Worm (Caenorhabditis elegans) whole organism, L1 larva: Measurements from ENCODE around the gene C16B8.4.

Source experiments
- aha-1 ChIP-seq: fragments of 150-350 bp; optimal IDR thresholded peaks from 2 replicates; lab custom pipeline; 2014; ENCODE audit warnings: missing biosample characterization, missing genetic modification characterization
- unc-130 ChIP-seq: fragments of 150-350 bp; optimal IDR thresholded peaks from 2 replicates; lab custom pipeline; 2017; ENCODE audit warnings: missing biosample characterization, missing genetic modification characterization, inconsistent platforms

DNA sequence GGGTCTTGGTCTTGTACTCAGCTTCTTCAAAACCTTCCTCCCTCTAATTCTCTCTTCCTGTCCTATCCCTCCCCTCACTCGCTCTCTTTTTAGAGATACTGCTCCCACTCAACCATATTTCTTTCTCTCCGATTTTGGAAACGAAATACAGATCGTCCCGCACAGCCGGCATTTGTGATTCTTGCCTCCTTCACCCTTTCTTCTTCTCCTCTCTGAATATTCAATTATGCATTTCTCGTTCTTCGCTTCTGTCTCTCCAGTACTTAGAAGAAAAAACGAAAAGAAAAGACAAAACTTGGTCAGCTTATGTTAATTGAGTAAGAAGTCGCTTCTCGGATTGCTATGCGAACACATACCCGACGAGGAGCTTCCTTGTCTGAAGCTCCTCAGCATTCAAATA lies 17.5 kb upstream of the C16B8.4 start:
- TF ChIP-seq unc-130: no peak
- TF ChIP-seq aha-1: no peak
